Worm (Caenorhabditis elegans) whole organism, L2 larva: ENCODE measurements around the gene dnj-26.

Experiments used
- C34F6.9 ChIP-seq: fragments of 150-350 bp; optimal IDR thresholded peaks from 2 replicates; lab custom pipeline; 2014; ENCODE audit warnings: missing biosample characterization, missing genetic modification characterization
- F13H6.1 ChIP-seq: sonication (generic microtip); optimal IDR thresholded peaks from 2 replicates; lab custom pipeline; 2016; ENCODE audit warnings: missing genetic modification characterization, missing compliant biosample characterization
- R02D3.7 ChIP-seq: fragments of 150-350 bp; optimal IDR thresholded peaks from 2 replicates; lab custom pipeline; 2014; ENCODE audit warnings: missing biosample characterization, missing genetic modification characterization
- Y55F3AM.14 ChIP-seq: fragments of 200-800 bp; sonication (Bioruptor generic); optimal IDR thresholded peaks from 2 replicates; lab custom pipeline; 2018; ENCODE audit warnings: mild to moderate bottlenecking, missing genetic modification characterization, missing compliant biosample characterization
- ZK546.5 ChIP-seq: sonication (generic microtip); optimal IDR thresholded peaks from 2 replicates; lab custom pipeline; 2017; ENCODE audit warnings: missing biosample characterization, missing genetic modification characterization
- aly-2 ChIP-seq: fragments of 150-350 bp; optimal IDR thresholded peaks from 2 replicates; lab custom pipeline; 2014; ENCODE audit warnings: missing biosample characterization, missing genetic modification characterization
- ama-1 ChIP-seq: fragments of 150-350 bp; optimal IDR thresholded peaks from 2 replicates; lab custom pipeline; 2018; ENCODE audit warnings: inconsistent platforms
- blmp-1 ChIP-seq: sonication (generic microtip); optimal IDR thresholded peaks from 2 replicates; lab custom pipeline; 2017; ENCODE audit warnings: missing genetic modification characterization, mild to moderate bottlenecking, missing compliant biosample characterization, antibody characterized with exemption, moderate library complexity; ENCODE audit not compliant: insufficient read depth
- ceh-16 ChIP-seq: fragments of 150-350 bp; optimal IDR thresholded peaks from 2 replicates; lab custom pipeline; 2014; ENCODE audit warnings: missing biosample characterization, missing genetic modification characterization
- ceh-82 ChIP-seq: fragments of 150-350 bp; optimal IDR thresholded peaks from 2 replicates; lab custom pipeline; 2014; ENCODE audit warnings: missing biosample characterization, missing genetic modification characterization
- egl-27 ChIP-seq: sonication (generic microtip); optimal IDR thresholded peaks from 3 replicates; lab custom pipeline; 2017; ENCODE audit warnings: missing biosample characterization, missing genetic modification reagents, missing genetic modification characterization
- elt-1 ChIP-seq: fragments of 150-350 bp; optimal IDR thresholded peaks from 2 replicates; lab custom pipeline; 2014; ENCODE audit warnings: missing biosample characterization, missing genetic modification characterization
- elt-3 ChIP-seq: sonication (generic microtip); optimal IDR thresholded peaks from 2 replicates; lab custom pipeline; 2017; ENCODE audit warnings: missing biosample characterization, missing genetic modification characterization
- gmeb-1 ChIP-seq: fragments of 150-350 bp; optimal IDR thresholded peaks from 2 replicates; lab custom pipeline; 2014; ENCODE audit warnings: missing biosample characterization, missing genetic modification characterization
- lin-11 ChIP-seq: fragments of 150-350 bp; sonication (generic microtip); optimal IDR thresholded peaks from 2 replicates; lab custom pipeline; 2014; ENCODE audit warnings: missing biosample characterization, missing genetic modification characterization, inconsistent platforms, mixed read lengths
- lin-13 ChIP-seq: fragments of 150-350 bp; optimal IDR thresholded peaks from 2 replicates; lab custom pipeline; 2014; ENCODE audit warnings: missing biosample characterization, missing genetic modification reagents, missing genetic modification characterization
- lsy-2 ChIP-seq, 2 experiments: fragments of 150-350 bp in 1 of 2; sonication (generic microtip) in 1 of 2; optimal IDR thresholded peaks; 2 replicates each; lab custom pipeline; 2014 to 2017; ENCODE audit warnings: missing biosample characterization in 2 of 2, missing genetic modification characterization in 2 of 2
- mbf-1 ChIP-seq: sonication (generic microtip); optimal IDR thresholded peaks from 2 replicates; lab custom pipeline; 2017; ENCODE audit warnings: missing biosample characterization, missing genetic modification characterization
- nhr-10 ChIP-seq: sonication (generic microtip); optimal IDR thresholded peaks from 2 replicates; lab custom pipeline; 2017; ENCODE audit warnings: missing biosample characterization, missing genetic modification characterization
- nhr-12 ChIP-seq: fragments of 150-350 bp; optimal IDR thresholded peaks from 2 replicates; lab custom pipeline; 2014; ENCODE audit warnings: missing biosample characterization, missing genetic modification characterization
- nhr-129 ChIP-seq: fragments of 150-350 bp; optimal IDR thresholded peaks from 2 replicates; lab custom pipeline; 2014; ENCODE audit warnings: missing biosample characterization, missing genetic modification characterization
- nhr-23 ChIP-seq: fragments of 150-350 bp; optimal IDR thresholded peaks from 2 replicates; lab custom pipeline; 2014; ENCODE audit warnings: missing biosample characterization, missing genetic modification reagents, missing genetic modification characterization
- nhr-25 ChIP-seq: fragments of 150-350 bp; sonication (generic microtip); optimal IDR thresholded peaks from 3 replicates; lab custom pipeline; 2014; ENCODE audit warnings: missing biosample characterization, missing genetic modification characterization
- nhr-6 ChIP-seq: fragments of 150-350 bp; optimal IDR thresholded peaks from 2 replicates; lab custom pipeline; 2014; ENCODE audit warnings: missing biosample characterization, missing genetic modification characterization
- peb-1 ChIP-seq: fragments of 150-350 bp; optimal IDR thresholded peaks from 2 replicates; lab custom pipeline; 2014; ENCODE audit warnings: missing biosample characterization, missing genetic modification characterization
- sem-4 ChIP-seq: fragments of 150-350 bp; optimal IDR thresholded peaks from 2 replicates; lab custom pipeline; 2014; ENCODE audit warnings: missing biosample characterization, missing genetic modification reagents, missing genetic modification characterization
- skn-1 ChIP-seq: sonication (generic microtip); optimal IDR thresholded peaks from 2 replicates; lab custom pipeline; 2017; ENCODE audit warnings: missing biosample characterization, missing genetic modification characterization
- sma-3 ChIP-seq: sonication (generic microtip); optimal IDR thresholded peaks from 2 replicates; lab custom pipeline; 2016; ENCODE audit warnings: missing genetic modification reagents, missing genetic modification characterization, missing compliant biosample characterization
- sma-9 ChIP-seq, 2 experiments: fragments of 150-350 bp in 1 of 2; sonication (generic microtip) in 1 of 2; optimal IDR thresholded peaks; 2 replicates each; lab custom pipeline; 2014 to 2016; ENCODE audit warnings: missing genetic modification characterization in 2 of 2, mild to moderate bottlenecking in 1 of 2, missing biosample characterization in 1 of 2, missing compliant biosample characterization in 1 of 2, missing genetic modification reagents in 1 of 2, moderate library complexity in 1 of 2
- unc-55 ChIP-seq: fragments of 150-350 bp; sonication (generic microtip); optimal IDR thresholded peaks from 3 replicates; lab custom pipeline; 2014; ENCODE audit warnings: missing biosample characterization, missing genetic modification reagents, missing genetic modification characterization
- zag-1 ChIP-seq: fragments of 150-350 bp; optimal IDR thresholded peaks from 2 replicates; lab custom pipeline; 2014; ENCODE audit warnings: missing biosample characterization, missing genetic modification characterization
- ztf-1 ChIP-seq: fragments of 200-800 bp; sonication (Bioruptor generic); conservative IDR thresholded peaks from 2 replicates; pipeline ENCODE4 v1.3.6; 2022; ENCODE audit warnings: missing genetic modification characterization, missing compliant biosample characterization
- ztf-4 ChIP-seq: fragments of 150-350 bp; optimal IDR thresholded peaks from 2 replicates; lab custom pipeline; 2014; ENCODE audit warnings: missing biosample characterization, missing genetic modification characterization

dnj-26 gene

ce11 chrIV:12236011-12236410 is 16.5 kb downstream of the dnj-26 start, which contains the start of gene sre-16:
Gene sre-16, minus strand, starts transcription at chrIV:12236111.
- TF ChIP-seq lin-13 (GFP tag; lab: Kevin White, UChicago) = no peak
- TF ChIP-seq sma-3 (GFP tag; lab: Kevin White, UChicago) = no peak
- no peak for TF ChIP-seq nhr-25
- no peak for TF ChIP-seq unc-55 (GFP tag; lab: Kevin White, UChicago)
- TF ChIP-seq mbf-1 = no peak
- TF ChIP-seq F13H6.1 (tag; lab: Kevin White, UChicago) = no peak
- no peak for TF ChIP-seq zag-1 (tag; lab: Kevin White, UChicago)
- no peak for TF ChIP-seq ZK546.5
- no peak for TF ChIP-seq blmp-1 (tag; lab: Kevin White, UChicago)
- no peak for TF ChIP-seq ceh-82
- no peak for TF ChIP-seq aly-2 (tag; lab: Kevin White, UChicago)
- no peak for TF ChIP-seq C34F6.9 (tag; lab: Kevin White, UChicago)
- TF ChIP-seq nhr-129 (tag; lab: Kevin White, UChicago) = no peak

- TF ChIP-seq blmp-1 (tag; lab: Kevin White, UChicago) = no peak
- TF ChIP-seq gmeb-1 (tag; lab: Kevin White, UChicago) = no peak
- TF ChIP-seq peb-1 (tag; lab: Kevin White, UChicago) = no peak
- TF ChIP-seq ama-1 (lab: Kevin White, UChicago) = no peak
- TF ChIP-seq ztf-1 (GFP tag; lab: Robert Waterston, UW) = no peak
- TF ChIP-seq sma-3 (GFP tag; lab: Kevin White, UChicago) = no peak
- TF ChIP-seq sem-4 (tag; lab: Kevin White, UChicago) = no peak
- no peak for TF ChIP-seq elt-3 (tag; lab: Kevin White, UChicago)
- no peak for TF ChIP-seq nhr-6 (tag; lab: Kevin White, UChicago)
- TF ChIP-seq Y55F3AM.14 = no peak
- TF ChIP-seq egl-27 (tag; lab: Kevin White, UChicago) = no peak
- no peak for TF ChIP-seq nhr-12
- TF ChIP-seq sma-9 (GFP tag; optimal IDR thresholded peaks at IDR 0.05; lab: Kevin White, UChicago) = no peak
- no peak for TF ChIP-seq sma-9 (tag; optimal IDR thresholded peaks at IDR 0.05; lab: Kevin White, UChicago)
- no peak for TF ChIP-seq nhr-23 (tag; lab: Kevin White, UChicago)
- no peak for TF ChIP-seq ceh-82
- TF ChIP-seq lin-11 = no peak
- no peak for TF ChIP-seq mbf-1
- TF ChIP-seq F13H6.1 (tag; lab: Kevin White, UChicago) = no peak
- TF ChIP-seq elt-1 (tag; lab: Kevin White, UChicago) = no peak
- TF ChIP-seq ZK546.5 = no peak
Measured at ce11 chrIV:12229679-12230078, 22.8 kb downstream of the dnj-26 start, which contains the start of gene sre-18. Gene sre-18, minus strand, starts transcription at chrIV:12229779.

DNA sequence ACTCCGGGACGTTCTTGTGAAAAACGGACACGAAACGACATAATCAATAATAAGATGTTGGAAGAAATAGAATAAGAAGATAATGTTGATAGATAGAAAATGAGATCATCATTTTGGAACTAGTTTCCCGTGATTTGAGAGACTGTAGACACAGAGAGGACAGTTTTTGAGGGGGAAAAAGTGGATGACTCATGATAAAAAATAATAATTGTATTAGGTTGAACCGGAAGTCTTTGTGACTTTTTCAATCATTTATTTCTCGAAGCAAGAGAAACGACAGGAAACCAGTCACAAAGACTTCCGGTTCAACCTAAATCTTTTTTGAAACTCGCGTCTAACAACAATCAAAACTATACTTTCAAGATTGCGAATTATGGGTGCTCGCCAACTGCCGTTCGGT is 25.5 kb downstream of the dnj-26 start, which contains the start of gene mlt-3:
Gene mlt-3 (minus strand): TSS at position 101 of the 400 bp plus-strand sequence.
- peak; percentile 39 for TF ChIP-seq sma-3 (GFP tag; lab: Kevin White, UChicago)
- TF ChIP-seq sem-4 (tag; lab: Kevin White, UChicago) = no peak

- no peak for TF ChIP-seq ztf-4 (tag; lab: Kevin White, UChicago)
- TF ChIP-seq R02D3.7 = no peak
- TF ChIP-seq C34F6.9 (tag; lab: Kevin White, UChicago) = no peak
- no peak for TF ChIP-seq sem-4 (tag; lab: Kevin White, UChicago)
Measured at ce11 chrIV:12219309-12219708, 33.2 kb downstream of the dnj-26 start, which contains the start of gene F35G2.5. Gene F35G2.5, plus strand, starts transcription at chrIV:12219609.

DNA sequence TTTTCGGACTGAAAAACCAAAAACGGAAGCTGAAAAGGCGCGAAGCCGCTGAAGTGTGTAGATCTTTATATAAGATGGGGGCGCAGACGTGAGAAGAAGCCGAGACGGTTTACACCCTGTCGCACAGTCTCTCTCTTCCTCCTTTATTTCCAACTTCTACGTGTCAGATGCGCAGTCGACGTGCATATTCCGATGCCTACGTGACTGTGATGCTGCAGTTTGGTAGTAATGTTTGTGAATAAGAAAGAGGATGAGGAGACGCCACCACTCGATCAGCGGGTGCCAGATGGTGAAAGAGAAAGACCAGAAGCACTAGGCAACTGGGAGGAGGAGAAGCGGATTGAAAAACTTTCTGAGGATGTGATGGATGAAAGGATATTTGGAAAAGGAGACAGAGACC is 34.2 kb downstream of the dnj-26 start:
- TF ChIP-seq nhr-129 (tag; lab: Kevin White, UChicago) (peak; percentile 5), skn-1 (no peak)

DNA sequence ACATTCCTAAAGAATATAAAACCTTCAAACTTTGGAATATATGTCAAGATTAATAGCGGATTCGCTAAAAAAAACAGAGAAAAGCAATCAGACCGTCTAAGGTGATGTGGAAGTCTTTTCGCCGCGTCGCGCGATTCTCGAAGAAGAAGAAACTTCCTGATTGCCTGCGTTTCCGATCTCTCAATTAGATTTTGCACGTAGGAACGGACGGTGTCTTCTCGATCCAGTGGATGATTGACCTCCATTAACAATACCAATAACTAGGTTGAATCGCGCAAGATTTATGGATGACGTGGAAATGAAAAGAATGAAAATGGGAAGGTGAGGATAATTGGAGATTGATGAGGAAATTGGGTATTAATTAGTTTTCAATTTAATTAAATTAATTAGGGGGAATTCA is 35.3 kb downstream of the dnj-26 start:
- TF ChIP-seq ceh-16 (tag; lab: Kevin White, UChicago) (no peak), nhr-129 (tag; lab: Kevin White, UChicago) (peak; percentile 43), nhr-25 (no peak), C34F6.9 (tag; lab: Kevin White, UChicago) (no peak), nhr-10 (no peak), ama-1 (lab: Kevin White, UChicago) (peak; percentile 22), sem-4 (tag; lab: Kevin White, UChicago) (no peak), lsy-2 (tag; optimal IDR thresholded peaks at IDR 0.05; lab: Kevin White, UChicago) (no peak)
